Fruit fly (Drosophila melanogaster) whole organism: ENCODE data around the gene Cyp9f2.

Experiments
- CG8478 ChIP-seq: fragments of >200 bp; optimal IDR thresholded peaks from 2 replicates; lab custom pipeline; 2018; ENCODE audit warnings: inconsistent platforms
- Dll ChIP-seq: fragments of >200 bp; optimal IDR thresholded peaks from 2 replicates; lab custom pipeline; 2017
- EcR ChIP-seq, 2 experiments: fragments of >200 bp; optimal IDR thresholded peaks; 2 replicates each; lab custom pipeline; 2017; ENCODE audit warnings: missing biosample characterization in 2 of 2, missing genetic modification characterization in 2 of 2, missing genetic modification reagents in 2 of 2
- pan ChIP-seq: fragments of >200 bp; optimal IDR thresholded peaks from 2 replicates; lab custom pipeline; 2017
- psq ChIP-seq: fragments of >200 bp; optimal IDR thresholded peaks from 2 replicates; lab custom pipeline; 2017
- usp ChIP-seq: fragments of >200 bp; optimal IDR thresholded peaks from 2 replicates; lab custom pipeline; 2017; ENCODE audit warnings: missing biosample characterization, missing genetic modification characterization, mixed read lengths

- no peak for TF ChIP-seq usp (GFP tag; lab: Kevin White, UChicago)
- no peak for TF ChIP-seq Dll (lab: Kevin White, UChicago)
- TF ChIP-seq CG8478 (lab: Kevin White, UChicago) = no peak
- no peak for TF ChIP-seq psq
- TF ChIP-seq EcR (GFP tag; optimal IDR thresholded peaks at IDR 0.05; lab: Kevin White, UChicago) = no peak
- TF ChIP-seq pan (lab: Kevin White, UChicago) = no peak
Measured at dm6 chr3R:12451376-12451775, 45.5 kb upstream of the Cyp9f2 start.
